Fruit fly (Drosophila melanogaster) whole organism, embryonic: ENCODE data around the gene dgt2.

Experiments used
- Asciz ChIP-seq: fragments of 200-800 bp; sonication (Bioruptor generic); optimal IDR thresholded peaks from 2 replicates; lab custom pipeline; 2017; ENCODE audit warnings: missing biosample characterization, mild to moderate bottlenecking, missing genetic modification characterization, missing genetic modification reagents
- Bdp1 ChIP-seq: fragments of 200-800 bp; sonication (Bioruptor generic); optimal IDR thresholded peaks from 3 replicates; lab custom pipeline; 2016; ENCODE audit warnings: missing biosample characterization, missing genetic modification characterization
- CG10462 ChIP-seq: fragments of 200-800 bp; sonication (Bioruptor generic); optimal IDR thresholded peaks from 2 replicates; lab custom pipeline; 2016; ENCODE audit warnings: missing biosample characterization, missing genetic modification characterization
- CG10543 ChIP-seq: fragments of 200-800 bp; sonication (Bioruptor generic); optimal IDR thresholded peaks from 3 replicates; lab custom pipeline; 2017; ENCODE audit warnings: missing biosample characterization, mild to moderate bottlenecking, missing genetic modification characterization, moderate library complexity
- CG11398 ChIP-seq: fragments of 200-800 bp; sonication (Bioruptor generic); optimal IDR thresholded peaks from 2 replicates; lab custom pipeline; 2016; ENCODE audit warnings: missing biosample characterization, missing genetic modification characterization
- CG15073 ChIP-seq: fragments of 200-800 bp; sonication (Bioruptor generic); optimal IDR thresholded peaks from 2 replicates; lab custom pipeline; 2016; ENCODE audit warnings: missing biosample characterization, missing genetic modification characterization
- CG15269 ChIP-seq: fragments of 200-800 bp; sonication (Bioruptor generic); optimal IDR thresholded peaks from 2 replicates; lab custom pipeline; 2018; ENCODE audit warnings: missing biosample characterization, mild to moderate bottlenecking, missing genetic modification characterization, moderate library complexity
- CG17568 ChIP-seq: fragments of 200-800 bp; sonication (Bioruptor generic); optimal IDR thresholded peaks from 2 replicates; lab custom pipeline; 2018; ENCODE audit warnings: missing biosample characterization, mild to moderate bottlenecking, missing genetic modification characterization, moderate library complexity
- CG18476 ChIP-seq: fragments of 200-800 bp; sonication (Bioruptor generic); optimal IDR thresholded peaks from 2 replicates; lab custom pipeline; 2016; ENCODE audit warnings: missing biosample characterization, mild to moderate bottlenecking, missing genetic modification characterization
- CG30020 ChIP-seq: fragments of 200-800 bp; optimal IDR thresholded peaks from 2 replicates; lab custom pipeline; 2019; ENCODE audit warnings: missing biosample characterization, mild to moderate bottlenecking, missing genetic modification characterization, moderate library complexity
- CG30403 ChIP-seq: fragments of 200-800 bp; sonication (Bioruptor generic); optimal IDR thresholded peaks from 3 replicates; lab custom pipeline; 2016; ENCODE audit warnings: missing biosample characterization, missing genetic modification characterization
- CG3163 ChIP-seq: fragments of 200-800 bp; sonication (Bioruptor generic); optimal IDR thresholded peaks from 3 replicates; lab custom pipeline; 2016; ENCODE audit warnings: missing biosample characterization, missing genetic modification characterization
- CG43689 ChIP-seq: fragments of 200-800 bp; sonication (Bioruptor generic); IDR thresholded peaks from 2 replicates; pipeline ENCODE4 v1.3.6; 2022; ENCODE audit warnings: missing biosample characterization, missing genetic modification characterization
- CG4730 ChIP-seq: fragments of 200-800 bp; sonication (Bioruptor generic); IDR thresholded peaks from 2 replicates; pipeline ENCODE4 v1.3.6; 2022; ENCODE audit warnings: missing biosample characterization, missing genetic modification characterization
- CG4820 ChIP-seq: fragments of 200-800 bp; sonication (Bioruptor generic); optimal IDR thresholded peaks from 3 replicates; lab custom pipeline; 2016; ENCODE audit warnings: missing biosample characterization, missing genetic modification characterization
- CG7786 ChIP-seq: fragments of 200-800 bp; sonication (Bioruptor generic); optimal IDR thresholded peaks from 2 replicates; lab custom pipeline; 2016; ENCODE audit warnings: missing biosample characterization, missing genetic modification characterization
- CG7963 ChIP-seq: fragments of 200-800 bp; sonication (Bioruptor generic); IDR thresholded peaks from 3 replicates; pipeline ENCODE4 v1.3.6; 2022; ENCODE audit warnings: missing biosample characterization, missing genetic modification characterization; ENCODE audit not compliant: partially characterized antibody
- CG8089 ChIP-seq: fragments of 200-800 bp; sonication (Bioruptor generic); optimal IDR thresholded peaks from 3 replicates; lab custom pipeline; 2016; ENCODE audit warnings: missing biosample characterization, missing genetic modification characterization
- CG9437 ChIP-seq: fragments of 200-800 bp; sonication (Bioruptor generic); optimal IDR thresholded peaks from 2 replicates; lab custom pipeline; 2018; ENCODE audit warnings: missing biosample characterization, mild to moderate bottlenecking, missing genetic modification characterization
- CG9797 ChIP-seq: fragments of 200-800 bp; sonication (Bioruptor generic); optimal IDR thresholded peaks from 3 replicates; lab custom pipeline; 2018; ENCODE audit warnings: missing biosample characterization, mild to moderate bottlenecking, missing genetic modification characterization
- Deaf1 ChIP-seq: fragments of 200-800 bp; optimal IDR thresholded peaks from 3 replicates; lab custom pipeline; 2019; ENCODE audit warnings: missing biosample characterization, mild to moderate bottlenecking, missing genetic modification characterization, moderate library complexity
- Dp ChIP-seq: fragments of 200-800 bp; sonication (Bioruptor generic); optimal IDR thresholded peaks from 2 replicates; lab custom pipeline; 2018; ENCODE audit warnings: missing biosample characterization, mild to moderate bottlenecking, missing genetic modification characterization, moderate library complexity
- Ets97D ChIP-seq: fragments of 200-800 bp; sonication (Bioruptor generic); optimal IDR thresholded peaks from 3 replicates; lab custom pipeline; 2016; ENCODE audit warnings: missing biosample characterization, missing genetic modification characterization
- Hr51 ChIP-seq, 2 experiments: fragments of 200-800 bp; sonication (Bioruptor generic); optimal IDR thresholded peaks; 2 replicates in 1 of 2; 3 replicates in 1 of 2; lab custom pipeline; 2016 to 2018; ENCODE audit warnings: missing biosample characterization in 2 of 2, missing genetic modification characterization in 2 of 2, mild to moderate bottlenecking in 1 of 2, moderate library complexity in 1 of 2
- Lim3 ChIP-seq: fragments of 200-800 bp; sonication (Bioruptor generic); IDR thresholded peaks from 2 replicates; pipeline ENCODE4 v1.3.6; 2022; ENCODE audit warnings: missing biosample characterization, missing genetic modification characterization
- Nf-YB ChIP-seq: fragments of 200-800 bp; sonication (Bioruptor generic); optimal IDR thresholded peaks from 3 replicates; lab custom pipeline; 2019; ENCODE audit warnings: missing biosample characterization, mild to moderate bottlenecking, missing genetic modification characterization, moderate library complexity
- Rx ChIP-seq: fragments of 200-800 bp; sonication (Bioruptor generic); IDR thresholded peaks from 2 replicates; pipeline ENCODE4 v1.3.6; 2022; ENCODE audit warnings: missing biosample characterization, missing genetic modification characterization
- Sox100B ChIP-seq: fragments of 200-800 bp; sonication (Bioruptor generic); optimal IDR thresholded peaks from 3 replicates; lab custom pipeline; 2018; ENCODE audit warnings: missing biosample characterization, mild to moderate bottlenecking, missing genetic modification characterization
- Sry-δ ChIP-seq: fragments of 200-800 bp; sonication (Bioruptor generic); optimal IDR thresholded peaks from 2 replicates; lab custom pipeline; 2016; ENCODE audit warnings: missing biosample characterization, missing genetic modification characterization
- Stat92E ChIP-seq, 3 experiments: fragments of >200 bp in 2 of 3; fragments of 200-800 bp in 1 of 3; sonication (Bioruptor generic) in 1 of 3; optimal IDR thresholded peaks; 2 replicates each; lab custom pipeline; 2017 to 2019; ENCODE audit warnings: missing biosample characterization in 3 of 3, missing genetic modification characterization in 3 of 3, mild to moderate bottlenecking in 1 of 3, moderate library complexity in 1 of 3
- TFAM ChIP-seq: fragments of 200-800 bp; sonication (Bioruptor generic); optimal IDR thresholded peaks from 2 replicates; lab custom pipeline; 2017; ENCODE audit warnings: missing biosample characterization, missing genetic modification characterization, inconsistent platforms
- br ChIP-seq: fragments of >200 bp; optimal IDR thresholded peaks from 2 replicates; lab custom pipeline; 2017
- cas ChIP-seq: fragments of 200-800 bp; sonication (Bioruptor generic); IDR thresholded peaks from 2 replicates; pipeline ENCODE4 v1.3.6; 2022; ENCODE audit warnings: missing biosample characterization, missing genetic modification characterization
- cg ChIP-seq: fragments of 200-800 bp; sonication (Bioruptor generic); optimal IDR thresholded peaks from 3 replicates; lab custom pipeline; 2019; ENCODE audit warnings: missing biosample characterization, mild to moderate bottlenecking, missing genetic modification characterization, moderate library complexity
- chm ChIP-seq: fragments of 200-800 bp; sonication (Bioruptor generic); IDR thresholded peaks from 2 replicates; pipeline ENCODE4 v1.3.6; 2022; ENCODE audit warnings: missing biosample characterization, missing genetic modification characterization
- dm ChIP-seq: fragments of 200-800 bp; sonication (Bioruptor generic); optimal IDR thresholded peaks from 3 replicates; lab custom pipeline; 2016; ENCODE audit warnings: missing biosample characterization, missing genetic modification characterization
- en ChIP-seq: fragments of 200-800 bp; sonication (Bioruptor generic); optimal IDR thresholded peaks from 2 replicates; lab custom pipeline; 2016; ENCODE audit warnings: missing biosample characterization, missing genetic modification characterization
- ftz-f1 ChIP-seq: fragments of 200-800 bp; sonication (Bioruptor generic); optimal IDR thresholded peaks from 2 replicates; lab custom pipeline; 2016; ENCODE audit warnings: missing biosample characterization, missing genetic modification characterization
- hb ChIP-seq: fragments of 200-800 bp; sonication (Bioruptor generic); IDR thresholded peaks from 3 replicates; pipeline ENCODE4 v1.3.6; 2022; ENCODE audit warnings: missing biosample characterization, missing genetic modification characterization; ENCODE audit not compliant: partially characterized antibody
- her ChIP-seq: fragments of 200-800 bp; sonication (Bioruptor generic); optimal IDR thresholded peaks from 2 replicates; lab custom pipeline; 2016; ENCODE audit warnings: missing biosample characterization, missing genetic modification characterization
- klu ChIP-seq: fragments of 200-800 bp; sonication (Bioruptor generic); IDR thresholded peaks from 2 replicates; pipeline ENCODE4 v1.3.6; 2022; ENCODE audit warnings: missing biosample characterization, missing genetic modification characterization
- lab ChIP-seq: fragments of 200-800 bp; sonication (Bioruptor generic); optimal IDR thresholded peaks from 3 replicates; lab custom pipeline; 2017; ENCODE audit warnings: missing biosample characterization, missing genetic modification characterization, mild to moderate bottlenecking, moderate library complexity, missing genetic modification reagents
- repo ChIP-seq: fragments of 200-800 bp; sonication (Bioruptor generic); optimal IDR thresholded peaks from 2 replicates; lab custom pipeline; 2016; ENCODE audit warnings: missing biosample characterization, missing genetic modification characterization
- ro ChIP-seq: fragments of 200-800 bp; sonication (Bioruptor generic); IDR thresholded peaks from 2 replicates; pipeline ENCODE4 v1.3.6; 2022; ENCODE audit warnings: missing biosample characterization, missing genetic modification characterization
- sens-2 ChIP-seq: fragments of 200-800 bp; sonication (Bioruptor generic); IDR thresholded peaks from 2 replicates; pipeline ENCODE4 v1.3.6; 2022; ENCODE audit warnings: missing biosample characterization, missing genetic modification characterization
- sob ChIP-seq: fragments of 200-800 bp; sonication (Bioruptor generic); IDR thresholded peaks from 2 replicates; pipeline ENCODE4 v1.3.6; 2022; ENCODE audit warnings: missing biosample characterization, missing genetic modification characterization
- trem ChIP-seq: fragments of 200-800 bp; optimal IDR thresholded peaks from 3 replicates; lab custom pipeline; 2019; ENCODE audit warnings: missing biosample characterization, mild to moderate bottlenecking, missing genetic modification characterization, moderate library complexity
- tup ChIP-seq: fragments of 200-800 bp; sonication (Bioruptor generic); optimal IDR thresholded peaks from 2 replicates; lab custom pipeline; 2016; ENCODE audit warnings: missing biosample characterization, mild to moderate bottlenecking, missing genetic modification characterization, moderate library complexity

Gene dgt2

dm6 chr2L:12026458-12027431, 37.0 kb downstream of the dgt2 start (continued):
- no peak for TF ChIP-seq CG7963
- TF ChIP-seq CG10462 (GFP tag; lab: Kevin White, UChicago), result peak; percentile 6
- TF ChIP-seq CG9437, result peak; percentile 83
- TF ChIP-seq Ets97D (GFP tag; lab: Kevin White, UChicago), result no peak
- TF ChIP-seq Rx (GFP tag; lab: Robert Waterston, UW), result peak; percentile 33; the same call in 1 of the 2 replicates
- TF ChIP-seq CG15269 (tag; lab: Kevin White, UChicago), result peak; percentile 70
- TF ChIP-seq Sry-δ (GFP tag; lab: Kevin White, UChicago), result peak; percentile 29
- TF ChIP-seq CG7786, result peak; percentile 32
- peak; percentile 75 for TF ChIP-seq CG30403
- peak; percentile 35 for TF ChIP-seq CG18476 (GFP tag; lab: Kevin White, UChicago)
- TF ChIP-seq CG43689 (GFP tag; lab: Robert Waterston, UW), result 0 out of 2 replicates have a peak, but pooled peaks have one; percentile 25
- 0 out of 2 replicates have a peak, but pooled peaks have one; percentile 13 for TF ChIP-seq klu (GFP tag; lab: Robert Waterston, UW)
- peak; percentile 44 for TF ChIP-seq Nf-YB (GFP tag; lab: Kevin White, UChicago)
- TF ChIP-seq CG11398 (GFP tag; lab: Kevin White, UChicago), result peak; percentile 6
- no peak for TF ChIP-seq cas
- TF ChIP-seq hb (GFP tag; lab: Robert Waterston, UW), result no peak
- peak; percentile 8 for TF ChIP-seq Deaf1 (tag; lab: Kevin White, UChicago)
- no peak for TF ChIP-seq CG17568
- TF ChIP-seq cg (GFP tag; lab: Kevin White, UChicago), result no peak
- TF ChIP-seq CG4730 (GFP tag; lab: Robert Waterston, UW), result peak; percentile 51
- no peak for TF ChIP-seq CG9797 (GFP tag; lab: Kevin White, UChicago)
- TF ChIP-seq sob (GFP tag; lab: Robert Waterston, UW), result peak; percentile 45
- TF ChIP-seq br (lab: Kevin White, UChicago), result no peak
- no peak for TF ChIP-seq Bdp1 (GFP tag; lab: Kevin White, UChicago)
- TF ChIP-seq Lim3 (GFP tag; lab: Robert Waterston, UW), result peak; percentile 35; the same call in 1 of the 2 replicates
- peak; percentile 35 for TF ChIP-seq dm (GFP tag; lab: Kevin White, UChicago)
- peak; percentile 11 for TF ChIP-seq CG30020 (tag; lab: Kevin White, UChicago)
- no peak for TF ChIP-seq CG8089
- no peak for TF ChIP-seq lab (GFP tag; lab: Kevin White, UChicago)
- peak; percentile 28 for TF ChIP-seq CG3163 (GFP tag; lab: Kevin White, UChicago)
- TF ChIP-seq ftz-f1 (GFP tag; lab: Kevin White, UChicago), result no peak
- TF ChIP-seq ro (GFP tag; lab: Robert Waterston, UW), result no peak
- no peak for TF ChIP-seq TFAM (GFP tag; lab: Kevin White, UChicago)
- TF ChIP-seq en (GFP tag; lab: Kevin White, UChicago), result no peak
- TF ChIP-seq chm, result 0 out of 2 replicates have a peak, but pooled peaks have one; percentile 40
- TF ChIP-seq her (GFP tag; lab: Kevin White, UChicago), result no peak
- peak; percentile 78 for TF ChIP-seq Sox100B
- TF ChIP-seq CG4820 (GFP tag; lab: Kevin White, UChicago), result peak; percentile 35
- peak; percentile 3 for TF ChIP-seq Dp (GFP tag; lab: Kevin White, UChicago)
- TF ChIP-seq CG10543, result peak; percentile 3
- TF ChIP-seq trem (tag; lab: Kevin White, UChicago), result peak; percentile 5
- TF ChIP-seq Stat92E (GFP tag; optimal IDR thresholded peaks at IDR 0.05; lab: Kevin White, UChicago), result no peak
- TF ChIP-seq sens-2, result no peak
- no peak for TF ChIP-seq tup (GFP tag; lab: Kevin White, UChicago)
- no peak for TF ChIP-seq repo (GFP tag; lab: Kevin White, UChicago)
- peak in 1 of 2 experiments; percentile 75 for TF ChIP-seq Hr51 (GFP tag; optimal IDR thresholded peaks at IDR 0.05; lab: Kevin White, UChicago)
- peak; percentile 3 for TF ChIP-seq Asciz (GFP tag; lab: Kevin White, UChicago)
- peak; percentile 28 for TF ChIP-seq CG15073 (GFP tag; lab: Kevin White, UChicago)
